Worm (Caenorhabditis elegans) whole organism, early embryonic: ENCODE results near the gene C53D6.4.

ENCODE experiments used
- B0310.2 ChIP-seq: sonication (generic microtip); optimal IDR thresholded peaks from 2 replicates; lab custom pipeline; 2016; ENCODE audit warnings: mild to moderate bottlenecking, missing genetic modification characterization, missing compliant biosample characterization
- F13C5.2 ChIP-seq: sonication (generic microtip); optimal IDR thresholded peaks from 2 replicates; lab custom pipeline; 2017; ENCODE audit warnings: mild to moderate bottlenecking, missing genetic modification characterization, inconsistent platforms, missing compliant biosample characterization
- aly-1 ChIP-seq: sonication (generic microtip); optimal IDR thresholded peaks from 2 replicates; lab custom pipeline; 2016; ENCODE audit warnings: missing genetic modification characterization, missing compliant biosample characterization
- ceh-13 ChIP-seq: fragments of 200-800 bp; sonication (Bioruptor generic); optimal IDR thresholded peaks from 2 replicates; lab custom pipeline; 2018; ENCODE audit warnings: mild to moderate bottlenecking, missing genetic modification characterization, missing compliant biosample characterization
- ceh-36 ChIP-seq: sonication (generic microtip); optimal IDR thresholded peaks from 2 replicates; lab custom pipeline; 2016; ENCODE audit warnings: missing genetic modification characterization, inconsistent platforms, missing compliant biosample characterization
- ets-7 ChIP-seq: sonication (generic microtip); optimal IDR thresholded peaks from 2 replicates; lab custom pipeline; 2016; ENCODE audit warnings: missing genotype, missing genetic modification characterization, missing compliant biosample characterization
- flt-1 ChIP-seq: fragments of 200-800 bp; sonication (Bioruptor generic); IDR thresholded peaks from 2 replicates; pipeline ENCODE4 v1.3.6; 2022; ENCODE audit warnings: missing genetic modification characterization, missing compliant biosample characterization
- hmbx-1 ChIP-seq: sonication (generic microtip); optimal IDR thresholded peaks from 2 replicates; lab custom pipeline; 2016; ENCODE audit warnings: mild to moderate bottlenecking, missing genetic modification characterization, missing compliant biosample characterization
- hmg-4 ChIP-seq: fragments of 200-800 bp; sonication (Bioruptor generic); optimal IDR thresholded peaks from 2 replicates; lab custom pipeline; 2018; ENCODE audit warnings: mild to moderate bottlenecking, missing genetic modification characterization, missing compliant biosample characterization
- hnd-1 ChIP-seq: sonication (generic microtip); optimal IDR thresholded peaks from 2 replicates; lab custom pipeline; 2016; ENCODE audit warnings: missing genetic modification characterization, missing compliant biosample characterization
- pes-1 ChIP-seq: fragments of 200-800 bp; sonication (Bioruptor generic); IDR thresholded peaks from 2 replicates; pipeline ENCODE4 v1.3.6; 2022; ENCODE audit warnings: missing genetic modification reagents, missing genetic modification characterization, missing compliant biosample characterization
- sea-1 ChIP-seq: fragments of 200-800 bp; sonication (Bioruptor generic); conservative IDR thresholded peaks from 2 replicates; pipeline ENCODE4 v1.3.6; 2022; ENCODE audit warnings: missing genetic modification characterization, missing compliant biosample characterization
- tbx-11 ChIP-seq: fragments of 200-800 bp; sonication (Bioruptor generic); IDR thresholded peaks from 2 replicates; pipeline ENCODE4 v1.3.6; 2022; ENCODE audit warnings: missing genetic modification characterization, missing compliant biosample characterization
- tbx-37 ChIP-seq: fragments of 200-800 bp; sonication (Bioruptor generic); conservative IDR thresholded peaks from 2 replicates; pipeline ENCODE4 v1.3.6; 2022; ENCODE audit warnings: missing genetic modification reagents, missing genetic modification characterization, missing compliant biosample characterization

Gene C53D6.4

DNA sequence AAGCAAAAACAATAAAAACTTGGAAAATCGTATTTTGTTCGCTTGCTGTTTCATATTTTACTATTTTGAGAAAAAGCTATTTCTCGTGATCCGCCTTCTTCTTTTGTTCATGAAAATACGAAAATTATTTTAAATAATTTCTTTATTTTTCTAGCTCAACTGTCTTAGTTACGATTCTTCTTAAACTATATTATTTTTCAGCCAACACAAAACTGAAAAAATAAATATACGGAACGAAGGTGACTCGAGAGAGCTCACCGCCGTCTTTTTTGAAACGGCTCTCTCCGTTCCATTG lies 45.5 kb downstream of the C53D6.4 start, which contains the start of gene pdzd-8:
TSS of gene pdzd-8 (plus strand) at position 196 of the 295 bp plus-strand sequence.
- no peak for TF ChIP-seq tbx-11
- no peak for TF ChIP-seq ets-7 (tag; lab: Kevin White, UChicago)
- TF ChIP-seq ceh-13 (GFP tag; lab: Kevin White, UChicago) = no peak
- TF ChIP-seq tbx-37 (GFP tag; lab: Robert Waterston, UW) = no peak
- no peak for TF ChIP-seq flt-1
- TF ChIP-seq sea-1 (GFP tag; lab: Robert Waterston, UW) = no peak
- TF ChIP-seq hnd-1 = no peak
- no peak for TF ChIP-seq pes-1 (GFP tag; lab: Robert Waterston, UW)
- TF ChIP-seq hmg-4 = no peak

DNA sequence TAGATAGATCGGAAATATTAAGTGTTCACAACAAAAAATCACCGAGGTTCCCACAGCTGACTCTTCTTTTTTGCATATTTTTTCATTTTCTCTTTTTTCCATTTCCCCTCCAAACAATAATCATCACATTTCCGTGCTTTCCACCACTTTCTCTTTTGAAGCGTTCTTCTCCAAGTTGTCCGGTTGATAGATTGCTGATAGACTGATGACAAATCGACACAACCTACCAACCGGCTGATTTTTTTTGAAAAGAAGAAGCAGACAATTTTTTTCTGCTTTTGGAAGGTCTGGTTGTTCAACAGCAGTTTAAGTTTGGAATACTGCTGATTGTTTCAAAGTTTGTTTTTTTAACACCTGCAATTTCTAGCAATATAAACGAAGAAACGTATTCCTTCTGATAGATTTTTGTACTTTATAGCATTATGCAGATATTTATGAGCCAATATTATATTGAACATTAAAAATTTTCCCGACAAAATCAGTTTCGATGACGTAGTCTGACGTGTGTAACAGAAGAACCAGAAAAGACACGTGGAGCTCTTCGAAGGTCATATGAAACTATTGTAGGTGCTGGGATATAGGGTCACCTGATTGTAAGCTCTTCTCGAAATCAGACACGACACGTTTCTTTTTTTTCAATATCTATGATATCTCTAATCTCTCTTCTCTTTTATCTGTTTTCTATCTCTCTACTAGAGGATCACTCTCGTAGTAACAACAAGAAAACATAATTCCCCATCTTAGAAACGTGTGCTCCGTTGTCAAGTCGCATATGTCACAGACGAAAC lies 46.0 kb downstream of the C53D6.4 start:
- TF ChIP-seq B0310.2 (tag; lab: Kevin White, UChicago) (no peak), F13C5.2 (tag; lab: Kevin White, UChicago) (no peak), sea-1 (GFP tag; lab: Robert Waterston, UW) (no peak), tbx-11 (no peak), flt-1 (no peak), ceh-36 (tag; lab: Kevin White, UChicago) (no peak), hmbx-1 (tag; lab: Kevin White, UChicago) (no peak), aly-1 (no peak), ets-7 (tag; lab: Kevin White, UChicago) (no peak), hmg-4 (no peak), ceh-13 (GFP tag; lab: Kevin White, UChicago) (no peak)

DNA sequence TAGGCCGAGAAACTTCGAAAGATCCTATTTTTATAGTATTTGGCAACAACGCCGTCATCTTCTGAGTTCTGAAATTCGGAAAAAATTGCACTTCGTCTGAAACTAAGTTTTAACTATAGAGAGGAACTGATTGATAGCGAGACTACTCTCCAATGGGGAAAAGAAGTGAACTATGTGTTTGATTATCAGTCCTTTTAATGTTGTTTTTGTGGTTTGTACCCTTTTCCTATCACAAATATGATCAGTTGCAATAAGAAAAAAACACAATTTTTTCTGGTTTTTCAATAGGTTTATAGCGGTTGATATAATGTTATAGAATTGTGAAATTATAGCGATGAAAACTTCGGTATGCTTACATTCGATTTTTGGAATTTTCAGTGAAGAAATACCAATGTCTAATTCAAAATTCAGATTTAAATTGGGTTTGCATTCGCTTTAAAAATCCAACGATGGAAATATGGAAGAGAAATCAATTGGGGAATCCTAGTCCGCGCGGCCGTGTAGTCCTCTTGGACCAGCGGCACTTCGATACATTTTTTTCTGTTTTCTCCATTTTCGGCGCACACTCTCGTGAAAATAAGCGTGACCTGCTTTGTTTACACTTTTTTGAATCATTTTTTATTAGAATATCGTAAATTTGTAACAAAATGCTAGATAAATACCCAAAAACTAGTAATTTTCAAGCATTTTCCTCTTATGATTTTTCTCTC lies 47.3 kb downstream of the C53D6.4 start, which contains the start of gene C53B4.3:
TSS of gene C53B4.3 (minus strand) at position 464 of the 710 bp plus-strand sequence.
- TF ChIP-seq pes-1 (GFP tag; lab: Robert Waterston, UW) = 0 out of 2 replicates have a peak, but pooled peaks have one; percentile 69
- peak; percentile 75 for TF ChIP-seq tbx-37 (GFP tag; lab: Robert Waterston, UW)
- no peak for TF ChIP-seq hmg-4
- TF ChIP-seq B0310.2 (tag; lab: Kevin White, UChicago) = no peak
